Worm (Caenorhabditis elegans) whole organism, L2 larva: ENCODE results near the gene arf-5.
A peak's percentile ranks its signal among the peaks of the same experiment; 100 is the strongest.

Experiments
- C34F6.9 ChIP-seq: fragments of 150-350 bp; optimal IDR thresholded peaks from 2 replicates; lab custom pipeline; 2014; ENCODE audit warnings: missing biosample characterization, missing genetic modification characterization
- R02D3.7 ChIP-seq: fragments of 150-350 bp; optimal IDR thresholded peaks from 2 replicates; lab custom pipeline; 2014; ENCODE audit warnings: missing biosample characterization, missing genetic modification characterization
- Y55F3AM.14 ChIP-seq: fragments of 200-800 bp; sonication (Bioruptor generic); optimal IDR thresholded peaks from 2 replicates; lab custom pipeline; 2018; ENCODE audit warnings: mild to moderate bottlenecking, missing genetic modification characterization, missing compliant biosample characterization
- ZK546.5 ChIP-seq: sonication (generic microtip); optimal IDR thresholded peaks from 2 replicates; lab custom pipeline; 2017; ENCODE audit warnings: missing biosample characterization, missing genetic modification characterization
- alr-1 ChIP-seq: fragments of 150-350 bp; optimal IDR thresholded peaks from 2 replicates; lab custom pipeline; 2014; ENCODE audit warnings: missing biosample characterization, missing genetic modification characterization
- aly-2 ChIP-seq: fragments of 150-350 bp; optimal IDR thresholded peaks from 2 replicates; lab custom pipeline; 2014; ENCODE audit warnings: missing biosample characterization, missing genetic modification characterization
- ceh-16 ChIP-seq: fragments of 150-350 bp; optimal IDR thresholded peaks from 2 replicates; lab custom pipeline; 2014; ENCODE audit warnings: missing biosample characterization, missing genetic modification characterization
- ceh-82 ChIP-seq: fragments of 150-350 bp; optimal IDR thresholded peaks from 2 replicates; lab custom pipeline; 2014; ENCODE audit warnings: missing biosample characterization, missing genetic modification characterization
- crh-2 ChIP-seq: sonication (generic microtip); optimal IDR thresholded peaks from 2 replicates; lab custom pipeline; 2017; ENCODE audit warnings: missing biosample characterization, missing genetic modification characterization
- dmd-4 ChIP-seq: sonication (generic microtip); optimal IDR thresholded peaks from 2 replicates; lab custom pipeline; 2017; ENCODE audit warnings: missing biosample characterization, missing genetic modification characterization
- elt-1 ChIP-seq: fragments of 150-350 bp; optimal IDR thresholded peaks from 2 replicates; lab custom pipeline; 2014; ENCODE audit warnings: missing biosample characterization, missing genetic modification characterization
- fos-1 ChIP-seq: fragments of 150-350 bp; optimal IDR thresholded peaks from 2 replicates; lab custom pipeline; 2014; ENCODE audit warnings: missing biosample characterization, missing genetic modification characterization
- gmeb-1 ChIP-seq: fragments of 150-350 bp; optimal IDR thresholded peaks from 2 replicates; lab custom pipeline; 2014; ENCODE audit warnings: missing biosample characterization, missing genetic modification characterization
- lin-13 ChIP-seq: fragments of 150-350 bp; optimal IDR thresholded peaks from 2 replicates; lab custom pipeline; 2014; ENCODE audit warnings: missing biosample characterization, missing genetic modification reagents, missing genetic modification characterization
- lin-39 ChIP-seq: fragments of 150-350 bp; optimal IDR thresholded peaks from 2 replicates; lab custom pipeline; 2014; ENCODE audit warnings: missing biosample characterization, missing genetic modification reagents, missing genetic modification characterization
- lsy-2 ChIP-seq, 2 experiments: fragments of 150-350 bp in 1 of 2; sonication (generic microtip) in 1 of 2; optimal IDR thresholded peaks; 2 replicates each; lab custom pipeline; 2014 to 2017; ENCODE audit warnings: missing biosample characterization in 2 of 2, missing genetic modification characterization in 2 of 2
- mbf-1 ChIP-seq: sonication (generic microtip); optimal IDR thresholded peaks from 2 replicates; lab custom pipeline; 2017; ENCODE audit warnings: missing biosample characterization, missing genetic modification characterization
- mdl-1 ChIP-seq, 2 experiments: fragments of 150-350 bp in 1 of 2; sonication (generic microtip) in 1 of 2; optimal IDR thresholded peaks; 2 replicates each; lab custom pipeline; 2017; ENCODE audit warnings: missing biosample characterization in 2 of 2, missing genetic modification characterization in 2 of 2
- nhr-129 ChIP-seq: fragments of 150-350 bp; optimal IDR thresholded peaks from 2 replicates; lab custom pipeline; 2014; ENCODE audit warnings: missing biosample characterization, missing genetic modification characterization
- nhr-21 ChIP-seq: fragments of 150-350 bp; optimal IDR thresholded peaks from 2 replicates; lab custom pipeline; 2014; ENCODE audit warnings: missing biosample characterization, missing genetic modification characterization
- nhr-23 ChIP-seq: fragments of 150-350 bp; optimal IDR thresholded peaks from 2 replicates; lab custom pipeline; 2014; ENCODE audit warnings: missing biosample characterization, missing genetic modification reagents, missing genetic modification characterization
- nhr-25 ChIP-seq: fragments of 150-350 bp; sonication (generic microtip); optimal IDR thresholded peaks from 3 replicates; lab custom pipeline; 2014; ENCODE audit warnings: missing biosample characterization, missing genetic modification characterization
- nhr-6 ChIP-seq: fragments of 150-350 bp; optimal IDR thresholded peaks from 2 replicates; lab custom pipeline; 2014; ENCODE audit warnings: missing biosample characterization, missing genetic modification characterization
- nhr-77 ChIP-seq: fragments of 150-350 bp; optimal IDR thresholded peaks from 2 replicates; lab custom pipeline; 2014; ENCODE audit warnings: missing biosample characterization, missing genetic modification characterization
- peb-1 ChIP-seq: fragments of 150-350 bp; optimal IDR thresholded peaks from 2 replicates; lab custom pipeline; 2014; ENCODE audit warnings: missing biosample characterization, missing genetic modification characterization
- sem-4 ChIP-seq: fragments of 150-350 bp; optimal IDR thresholded peaks from 2 replicates; lab custom pipeline; 2014; ENCODE audit warnings: missing biosample characterization, missing genetic modification reagents, missing genetic modification characterization
- skn-1 ChIP-seq: sonication (generic microtip); optimal IDR thresholded peaks from 2 replicates; lab custom pipeline; 2017; ENCODE audit warnings: missing biosample characterization, missing genetic modification characterization
- sma-3 ChIP-seq: sonication (generic microtip); optimal IDR thresholded peaks from 2 replicates; lab custom pipeline; 2016; ENCODE audit warnings: missing genetic modification reagents, missing genetic modification characterization, missing compliant biosample characterization
- sma-9 ChIP-seq, 2 experiments: fragments of 150-350 bp in 1 of 2; sonication (generic microtip) in 1 of 2; optimal IDR thresholded peaks; 2 replicates each; lab custom pipeline; 2014 to 2016; ENCODE audit warnings: missing genetic modification characterization in 2 of 2, mild to moderate bottlenecking in 1 of 2, missing biosample characterization in 1 of 2, missing compliant biosample characterization in 1 of 2, missing genetic modification reagents in 1 of 2, moderate library complexity in 1 of 2
- snpc-4 ChIP-seq: fragments of 150-350 bp; optimal IDR thresholded peaks from 2 replicates; lab custom pipeline; 2014; ENCODE audit warnings: missing biosample characterization, missing genetic modification characterization
- unc-39 ChIP-seq: fragments of 150-350 bp; optimal IDR thresholded peaks from 2 replicates; lab custom pipeline; 2014; ENCODE audit warnings: missing biosample characterization, missing genetic modification characterization
- zag-1 ChIP-seq: fragments of 150-350 bp; optimal IDR thresholded peaks from 2 replicates; lab custom pipeline; 2014; ENCODE audit warnings: missing biosample characterization, missing genetic modification characterization
- ztf-1 ChIP-seq: fragments of 200-800 bp; sonication (Bioruptor generic); conservative IDR thresholded peaks from 2 replicates; pipeline ENCODE4 v1.3.6; 2022; ENCODE audit warnings: missing genetic modification characterization, missing compliant biosample characterization
- ztf-4 ChIP-seq: fragments of 150-350 bp; optimal IDR thresholded peaks from 2 replicates; lab custom pipeline; 2014; ENCODE audit warnings: missing biosample characterization, missing genetic modification characterization

arf-5 gene

DNA sequence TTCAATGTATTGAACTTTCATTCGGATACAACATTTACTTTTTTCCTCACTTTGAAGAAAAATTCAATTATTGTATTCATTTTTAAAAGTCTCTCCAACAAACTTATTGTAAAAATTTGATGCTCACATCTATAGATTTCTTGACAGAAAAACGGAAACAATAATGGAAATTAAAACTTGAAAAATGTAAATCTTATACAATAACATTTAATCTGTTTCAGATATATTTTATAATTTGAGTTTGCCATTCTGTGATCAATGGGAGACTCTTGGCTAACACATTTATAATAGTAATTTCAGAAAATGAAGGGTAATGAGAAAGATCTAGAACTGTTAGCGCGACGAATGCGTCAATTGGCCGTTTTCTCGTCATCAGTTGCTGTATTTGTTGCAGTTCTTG is 6.1 kb downstream of the arf-5 start, which contains the start of gene col-115:
col-115 (plus strand) TSS at position 301 of the 400 bp plus-strand sequence.
- TF ChIP-seq nhr-25 (no peak), lin-13 (GFP tag; lab: Kevin White, UChicago) (no peak), zag-1 (tag; lab: Kevin White, UChicago) (no peak), lsy-2 (tag; optimal IDR thresholded peaks at IDR 0.05; lab: Kevin White, UChicago) (no peak), aly-2 (tag; lab: Kevin White, UChicago) (no peak), gmeb-1 (no peak)

DNA sequence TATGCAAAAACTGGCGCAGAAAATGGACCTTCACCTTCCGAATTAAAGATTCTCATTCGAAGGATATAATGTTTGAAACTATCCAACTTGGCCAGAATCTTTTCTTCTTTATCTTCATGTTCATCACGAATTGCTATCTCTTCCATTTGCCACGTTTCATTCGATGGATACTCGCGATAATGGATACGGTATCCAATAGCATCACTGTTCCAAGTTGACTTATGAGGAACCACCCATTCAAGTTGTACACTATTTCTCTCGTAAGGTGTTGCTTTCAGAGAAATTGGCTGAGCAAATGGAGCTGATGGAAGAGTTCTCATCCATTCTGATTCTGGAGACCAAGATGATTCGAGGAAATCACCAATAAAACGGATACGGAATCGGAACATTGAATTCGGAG is 12.4 kb downstream of the arf-5 start:
- TF ChIP-seq crh-2 (tag; lab: Kevin White, UChicago) (no peak), nhr-25 (no peak), snpc-4 (tag; lab: Kevin White, UChicago) (no peak), mdl-1 (tag; optimal IDR thresholded peaks at IDR 0.05; lab: Kevin White, UChicago) (no peak), nhr-23 (tag; lab: Kevin White, UChicago) (no peak), peb-1 (tag; lab: Kevin White, UChicago) (no peak), nhr-21 (tag; lab: Kevin White, UChicago) (no peak), fos-1 (tag; lab: Kevin White, UChicago) (no peak), sem-4 (tag; lab: Kevin White, UChicago) (no peak), elt-1 (tag; lab: Kevin White, UChicago) (no peak), ztf-1 (GFP tag; lab: Robert Waterston, UW) (no peak)

DNA sequence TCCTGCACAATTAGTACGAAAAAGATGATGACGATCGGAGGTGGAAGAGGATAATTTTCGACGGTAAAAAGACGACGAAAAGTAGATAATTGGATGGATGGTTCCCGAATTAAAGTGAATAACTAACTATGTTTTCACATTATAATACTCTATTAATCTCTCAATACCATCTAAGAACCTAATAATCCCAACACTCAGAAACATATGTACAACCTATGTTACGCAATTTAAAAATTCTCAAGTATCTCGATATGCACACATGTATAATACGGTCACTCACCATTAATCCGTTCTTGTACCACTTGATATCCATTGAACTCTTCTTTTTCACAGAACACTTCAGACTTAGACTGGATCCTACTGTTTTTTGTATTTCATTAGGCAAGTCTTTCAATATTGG is 18.4 kb downstream of the arf-5 start:
- peak; percentile 31 for TF ChIP-seq nhr-25
- TF ChIP-seq ceh-82 (tag; lab: Kevin White, UChicago): no peak
- TF ChIP-seq, all 48 proteins: peak for 1

DNA sequence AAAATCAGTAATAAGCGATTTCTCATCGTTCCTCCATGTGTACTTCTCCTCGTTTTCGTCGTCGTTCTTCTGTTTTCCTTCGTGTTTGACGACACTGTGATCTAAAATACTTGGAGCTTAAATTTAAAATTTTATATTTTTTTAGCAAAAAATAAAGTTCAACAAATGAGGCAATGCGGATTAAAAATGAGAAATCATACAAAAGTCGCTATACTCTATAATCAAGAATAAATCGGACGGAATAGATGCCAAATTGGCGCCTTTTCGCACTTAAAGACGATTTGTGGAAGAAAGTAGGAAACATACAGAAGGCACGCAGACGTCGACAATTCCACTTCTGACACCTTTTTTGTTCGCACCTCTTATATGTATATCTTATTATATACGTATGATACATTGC is 21.7 kb downstream of the arf-5 start, which contains the start of gene rig-4:
rig-4 (minus strand) TSS at position 101 of the 400 bp plus-strand sequence.
- TF ChIP-seq C34F6.9 (tag; lab: Kevin White, UChicago) (no peak), R02D3.7 (tag; lab: Kevin White, UChicago) (no peak), alr-1 (no peak), sem-4 (tag; lab: Kevin White, UChicago) (no peak), aly-2 (tag; lab: Kevin White, UChicago) (no peak), sma-3 (GFP tag; lab: Kevin White, UChicago) (no peak), lin-39 (tag; lab: Kevin White, UChicago) (no peak), unc-39 (tag; lab: Kevin White, UChicago) (no peak), lin-13 (GFP tag; lab: Kevin White, UChicago) (no peak), sma-9 (GFP tag; optimal IDR thresholded peaks at IDR 0.05; lab: Kevin White, UChicago) (no peak), sma-9 (tag; optimal IDR thresholded peaks at IDR 0.05; lab: Kevin White, UChicago) (no peak), ztf-4 (tag; lab: Kevin White, UChicago) (no peak), mbf-1 (tag; lab: Kevin White, UChicago) (no peak), ceh-82 (tag; lab: Kevin White, UChicago) (no peak)

DNA sequence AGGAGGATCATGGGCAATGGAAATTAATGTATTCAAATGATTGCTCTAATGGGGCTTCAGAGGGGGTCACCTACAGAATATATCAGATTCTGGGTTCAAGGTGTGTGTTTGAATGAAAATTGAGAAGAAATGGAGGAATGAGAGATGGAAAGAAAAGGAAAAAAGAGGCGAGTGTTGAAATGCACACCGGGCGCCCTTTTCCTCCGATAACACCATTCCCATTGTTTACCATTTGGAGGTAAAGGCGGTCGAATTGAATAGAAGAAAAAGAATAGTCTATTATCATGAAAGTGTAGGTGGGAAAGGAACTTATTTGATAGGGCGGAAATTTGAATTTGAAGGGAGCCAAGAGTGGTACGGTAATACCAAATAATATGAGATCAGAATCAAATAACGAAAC is 23.1 kb downstream of the arf-5 start:
- TF ChIP-seq unc-39 (tag; lab: Kevin White, UChicago) (no peak), fos-1 (tag; lab: Kevin White, UChicago) (peak; percentile 23)

DNA sequence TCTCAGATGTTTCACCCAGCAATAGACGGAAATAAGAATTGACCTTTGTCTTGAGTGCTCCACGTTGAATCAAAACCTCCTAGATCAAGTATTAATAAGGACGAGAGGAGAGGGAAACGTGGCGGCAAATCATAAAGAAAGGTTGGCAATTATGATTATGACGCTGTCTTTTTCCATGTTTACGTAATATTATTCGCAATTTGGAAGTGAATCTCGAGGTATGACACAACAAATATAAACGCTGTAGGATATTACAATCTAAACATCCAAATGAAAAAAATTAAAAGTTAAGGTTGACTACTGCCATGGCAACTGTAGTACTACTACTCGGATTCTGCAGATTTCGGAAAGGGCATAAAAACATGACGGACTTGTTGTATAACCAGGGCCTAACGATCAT is 23.8 kb downstream of the arf-5 start:
- TF ChIP-seq crh-2 (tag; lab: Kevin White, UChicago) (no peak), skn-1 (no peak), nhr-6 (tag; lab: Kevin White, UChicago) (no peak), snpc-4 (tag; lab: Kevin White, UChicago) (no peak), dmd-4 (tag; lab: Kevin White, UChicago) (no peak), ZK546.5 (no peak), fos-1 (tag; lab: Kevin White, UChicago) (no peak), nhr-23 (tag; lab: Kevin White, UChicago) (no peak), Y55F3AM.14 (GFP tag; lab: Kevin White, UChicago) (no peak), ceh-16 (no peak), nhr-25 (no peak), nhr-77 (no peak), nhr-129 (no peak), alr-1 (no peak)
